Worm (Caenorhabditis elegans): ENCODE results near the gene hecd-1.

Gene hecd-1

ce11 chrIV:7114599-7114998 lies 29.9 kb downstream of the hecd-1 start, which contains the start of gene nas-8:
nas-8 (plus strand) TSS chrIV:7114899.
- TF ChIP-seq snpc-4 (tag; optimal IDR thresholded peaks at IDR 0.05) = no peak
- peak; percentile 11 for TF ChIP-seq snu-23 (GFP tag; optimal IDR thresholded peaks at IDR 0.05)

DNA sequence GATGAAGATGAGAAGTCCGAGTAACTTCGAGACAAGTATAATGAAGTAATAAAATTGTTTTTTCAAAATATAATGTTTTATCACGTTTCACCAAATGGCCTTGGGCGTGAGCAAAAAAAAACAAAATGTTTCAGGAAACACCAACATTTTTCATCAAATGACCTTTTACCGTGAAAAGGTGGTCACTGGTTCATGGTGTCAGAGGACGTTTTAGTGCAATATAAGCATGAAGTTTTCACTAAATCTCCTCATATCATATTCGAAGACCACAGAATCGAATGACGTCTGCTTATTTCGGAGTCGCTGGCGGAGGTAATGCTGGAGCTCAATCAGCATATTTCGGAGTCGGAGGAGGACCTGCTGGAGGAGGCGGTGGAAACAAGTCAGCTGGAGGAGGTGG lies 33.2 kb downstream of the hecd-1 start, which contains the start of the genes ZC477.7 and ssq-3:
TSS of gene ZC477.7 (minus strand) at position 101 of the 400 bp plus-strand sequence.
TSS of gene ssq-3 (plus strand) at position 251 of the 400 bp plus-strand sequence.
- TF ChIP-seq pqm-1 (tag; optimal IDR thresholded peaks at IDR 0.05) (no peak), ztf-4 (tag; optimal IDR thresholded peaks at IDR 0.05) (no peak), ama-1 (optimal IDR thresholded peaks at IDR 0.05) (no peak), mep-1 (tag; optimal IDR thresholded peaks at IDR 0.05) (no peak), nhr-47 (tag; optimal IDR thresholded peaks at IDR 0.05) (no peak)

ce11 chrIV:7107893-7108292 lies 36.6 kb downstream of the hecd-1 start, which contains the start of gene ZC477.2:
ZC477.2 (plus strand) TSS chrIV:7108193.
- no peak for TF ChIP-seq unc-130 (tag; optimal IDR thresholded peaks at IDR 0.05)
- TF ChIP-seq nhr-28 (tag; optimal IDR thresholded peaks at IDR 0.05) = no peak
- no peak for TF ChIP-seq mef-2 (tag; optimal IDR thresholded peaks at IDR 0.05)
- TF ChIP-seq mdl-1 (tag; optimal IDR thresholded peaks at IDR 0.05) = no peak
- TF ChIP-seq pax-3 (tag; optimal IDR thresholded peaks at IDR 0.05) = no peak
- no peak for TF ChIP-seq C16A3.4 (tag; optimal IDR thresholded peaks at IDR 0.05)
- TF ChIP-seq sup-37 (GFP tag; optimal IDR thresholded peaks at IDR 0.05) = no peak
- TF ChIP-seq efl-1 (optimal IDR thresholded peaks at IDR 0.05) = no peak
- TF ChIP-seq efl-1 (GFP tag; optimal IDR thresholded peaks at IDR 0.05 in 1 of 2) = no peak
- TF ChIP-seq hlh-4 (tag; optimal IDR thresholded peaks at IDR 0.05) = no peak
- no peak for TF ChIP-seq unc-62 (GFP tag; optimal IDR thresholded peaks at IDR 0.05)
- TF ChIP-seq aly-2 (tag; optimal IDR thresholded peaks at IDR 0.05) = no peak
- no peak for TF ChIP-seq dsc-1 (tag; optimal IDR thresholded peaks at IDR 0.05)
- no peak for TF ChIP-seq irx-1 (tag; optimal IDR thresholded peaks at IDR 0.05)
- no peak for TF ChIP-seq tlp-1 (tag; optimal IDR thresholded peaks at IDR 0.05)
- no peak for TF ChIP-seq unc-30 (tag; optimal IDR thresholded peaks at IDR 0.05)

ce11 chrIV:7103211-7103679 lies 41.3 kb downstream of the hecd-1 start, which contains the start of the genes rde-8 and ZC477.3:
rde-8 (minus strand) TSS chrIV:7103261.
ZC477.3 (plus strand) TSS chrIV:7103492.
- TF ChIP-seq elt-3 (tag; optimal IDR thresholded peaks at IDR 0.05) (peak in 2 of 6 experiments; percentile 0 to 3), tlp-1 (tag; optimal IDR thresholded peaks at IDR 0.05) (no peak), efl-1 (optimal IDR thresholded peaks at IDR 0.05) (peak; percentile 76 to 83), efl-1 (GFP tag; optimal IDR thresholded peaks at IDR 0.05 in 1 of 2) (peak; percentile 76 to 97), nhr-20 (tag; optimal IDR thresholded peaks at IDR 0.05) (peak; percentile 81), Y116A8C.19 (tag; optimal IDR thresholded peaks at IDR 0.05; ENCODE audit: borderline replicate concordance) (no peak), fos-1 (tag; optimal IDR thresholded peaks at IDR 0.05) (peak; percentile 9), nhr-77 (tag; optimal IDR thresholded peaks at IDR 0.05) (peak; percentile 5), blmp-1 (tag; optimal IDR thresholded peaks at IDR 0.05) (peak; percentile 57), unc-30 (tag; optimal IDR thresholded peaks at IDR 0.05) (no peak), fkh-8 (tag; optimal IDR thresholded peaks at IDR 0.05) (peak; percentile 48), lsy-2 (tag; optimal IDR thresholded peaks at IDR 0.05) (peak; percentile 85 to 86), aly-2 (tag; optimal IDR thresholded peaks at IDR 0.05) (peak; percentile 57), swsn-7 (tag; optimal IDR thresholded peaks at IDR 0.05) (peak; percentile 85), egl-27 (tag; optimal IDR thresholded peaks at IDR 0.05) (no peak), mef-2 (tag; optimal IDR thresholded peaks at IDR 0.05) (no peak), nhr-237 (tag; optimal IDR thresholded peaks at IDR 0.05) (no peak), xbp-1 (tag; optimal IDR thresholded peaks at IDR 0.05) (peak; percentile 82), ceh-8 (GFP tag; optimal IDR thresholded peaks at IDR 0.05) (no peak), nhr-84 (tag; optimal IDR thresholded peaks at IDR 0.05) (no peak), nhr-19 (GFP tag; conservative IDR thresholded peaks at IDR 0.05) (peak; percentile 78), lin-14 (GFP tag; optimal IDR thresholded peaks at IDR 0.05) (no peak), snpc-4 (tag; optimal IDR thresholded peaks at IDR 0.05) (peak; percentile 80), unc-130 (tag; optimal IDR thresholded peaks at IDR 0.05) (peak; percentile 67), C34B4.2 (tag; optimal IDR thresholded peaks at IDR 0.05) (no peak), hpl-2 (GFP tag; optimal IDR thresholded peaks at IDR 0.05) (no peak), isw-1 (GFP tag; IDR thresholded peaks at IDR 0.05) (peak; percentile 56), C16A3.4 (tag; optimal IDR thresholded peaks at IDR 0.05) (peak; percentile 71), lin-35 (GFP tag; optimal IDR thresholded peaks at IDR 0.05) (peak; percentile 79 to 86), dsc-1 (tag; optimal IDR thresholded peaks at IDR 0.05) (peak; percentile 83), nhr-85 (tag) (peak; percentile 68), ztf-4 (tag; optimal IDR thresholded peaks at IDR 0.05) (no peak), unc-86 (tag; optimal IDR thresholded peaks at IDR 0.05) (peak; percentile 78), ama-1 (optimal IDR thresholded peaks at IDR 0.05) (peak; percentile 17), efl-3 (GFP tag; optimal IDR thresholded peaks at IDR 0.05) (peak; percentile 35), ceh-88 (GFP tag; IDR thresholded peaks at IDR 0.05) (peak; percentile 38)
